Fruit fly (Drosophila melanogaster): ENCODE results near the gene CG42827.

Gene CG42827

dm6 chr3R:23417650-23418049, 44.9 kb downstream of the CG42827 start (continued):
- TF ChIP-seq acj6 (GFP tag; optimal IDR thresholded peaks at IDR 0.05): peak; percentile 20
- no peak for TF ChIP-seq Ets96B (tag; optimal IDR thresholded peaks at IDR 0.05)
- no peak for TF ChIP-seq Hr38 (GFP tag; optimal IDR thresholded peaks at IDR 0.05)
- TF ChIP-seq Eip75B (GFP tag; optimal IDR thresholded peaks at IDR 0.05): no peak
- no peak for TF ChIP-seq fd85E (GFP tag; optimal IDR thresholded peaks at IDR 0.05)
- no peak for TF ChIP-seq ss (GFP tag; optimal IDR thresholded peaks at IDR 0.05)
- no peak for TF ChIP-seq Eip93F (GFP tag; optimal IDR thresholded peaks at IDR 0.05)
- TF ChIP-seq CG8319 (GFP tag; optimal IDR thresholded peaks at IDR 0.05): no peak
- TF ChIP-seq CG6854 (GFP tag; optimal IDR thresholded peaks at IDR 0.05): no peak
- TF ChIP-seq CG11762 (GFP tag; optimal IDR thresholded peaks at IDR 0.05; ENCODE audit: insufficient read depth): no peak
- peak; percentile 61 for TF ChIP-seq Met (GFP tag; optimal IDR thresholded peaks at IDR 0.05)
- no peak for TF ChIP-seq CG34406 (GFP tag; optimal IDR thresholded peaks at IDR 0.05)

DNA sequence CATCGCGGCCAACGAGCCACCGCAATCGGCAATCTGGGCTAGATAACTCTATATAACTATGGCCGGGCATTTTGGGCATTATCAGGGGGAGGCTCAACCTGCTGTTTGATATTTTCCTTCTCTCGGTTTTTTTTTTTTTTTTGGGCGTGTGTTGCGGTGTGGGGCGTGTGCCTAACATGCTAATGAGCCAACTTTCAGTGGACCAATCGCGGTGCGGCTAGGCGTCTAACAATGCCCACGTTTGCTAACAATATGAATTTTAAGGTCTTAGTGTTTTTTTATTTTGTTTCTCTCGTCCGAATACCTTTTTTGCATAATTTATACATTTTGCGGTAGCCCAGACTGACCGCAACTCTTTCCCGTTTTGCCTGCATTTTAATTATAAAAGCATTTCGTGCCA, 49.2 kb downstream of the CG42827 start:
- TF ChIP-seq Ets96B (tag; optimal IDR thresholded peaks at IDR 0.05) (no peak), lz (GFP tag; optimal IDR thresholded peaks at IDR 0.05) (no peak), fkh (GFP tag; optimal IDR thresholded peaks at IDR 0.05) (no peak), Smox (GFP tag; optimal IDR thresholded peaks at IDR 0.05) (no peak), CG6163 (GFP tag; IDR thresholded peaks at IDR 0.05) (no peak), CG11762 (GFP tag; optimal IDR thresholded peaks at IDR 0.05; ENCODE audit: insufficient read depth) (no peak), net (GFP tag; optimal IDR thresholded peaks at IDR 0.05) (no peak)
